Fruit fly (Drosophila melanogaster): ENCODE measurements around the gene AP-2sigma.

AP-2sigma gene

DNA sequence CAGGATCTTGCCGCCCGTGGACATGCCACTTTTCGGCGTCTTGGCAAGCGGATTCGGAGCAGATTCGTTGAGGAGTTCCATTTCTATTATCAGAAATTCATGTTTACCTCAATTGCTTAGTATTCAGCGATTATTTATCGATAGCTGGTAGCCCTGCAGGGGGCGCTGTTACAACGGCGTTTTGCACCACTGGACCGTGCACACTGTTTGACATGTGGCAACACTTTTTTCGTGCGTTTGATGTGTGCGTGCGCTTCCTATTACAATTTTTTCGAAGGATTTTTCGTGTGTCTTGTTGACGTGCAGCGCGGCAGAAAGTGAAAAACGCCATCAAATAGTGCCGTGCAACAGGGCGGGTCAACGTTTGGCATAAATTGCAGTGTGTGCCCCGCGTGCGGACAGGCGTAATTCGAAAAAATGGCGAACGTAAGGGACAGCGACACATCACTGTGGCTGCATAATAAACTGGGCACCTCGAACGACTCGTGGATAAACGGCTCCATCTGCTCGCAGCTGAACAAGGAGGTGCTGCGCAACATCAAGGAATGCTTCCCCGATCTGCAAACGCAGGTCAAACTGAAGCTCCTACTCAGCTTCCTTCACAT lies 46.3 kb downstream of the AP-2sigma start, which contains the start of the genes CG3337 and Nelf-A (continued):
- TF ChIP-seq CG10654 (GFP tag; optimal IDR thresholded peaks at IDR 0.05) (peak; percentile 62), HLH3B (GFP tag; IDR thresholded peaks at IDR 0.05) (peak; percentile 37), Myb (GFP tag; optimal IDR thresholded peaks at IDR 0.05) (peak; percentile 77), Hr78 (GFP tag; optimal IDR thresholded peaks at IDR 0.05) (no peak), cg (GFP tag; optimal IDR thresholded peaks at IDR 0.05) (peak; percentile 63), nau (GFP tag; optimal IDR thresholded peaks at IDR 0.05) (no peak), CG2712 (tag; optimal IDR thresholded peaks at IDR 0.05) (peak; percentile 57), ato (GFP tag; IDR thresholded peaks at IDR 0.05; ENCODE audit: partially characterized antibody) (peak; percentile 64), nerfin-2 (GFP tag; IDR thresholded peaks at IDR 0.05; ENCODE audit: partially characterized antibody) (peak; percentile 79), ATbp (GFP tag; optimal IDR thresholded peaks at IDR 0.05) (no peak), CG14667 (GFP tag; IDR thresholded peaks at IDR 0.05) (peak; percentile 30; the same call in 1 of the 2 replicates), CG13624 (GFP tag; optimal IDR thresholded peaks at IDR 0.05) (peak; percentile 87), Ets65A (GFP tag) (peak; percentile 98), crc (GFP tag; optimal IDR thresholded peaks at IDR 0.05) (peak; percentile 41), Hand (GFP tag; optimal IDR thresholded peaks at IDR 0.05) (no peak), odd (GFP tag; optimal IDR thresholded peaks at IDR 0.05) (no peak), CG6689 (GFP tag; IDR thresholded peaks at IDR 0.05) (0 out of 2 replicates have a peak, but pooled peaks have one; percentile 8), CG5953 (GFP tag; IDR thresholded peaks at IDR 0.05) (0 out of 2 replicates have a peak, but pooled peaks have one; percentile 33), Fer3 (tag; optimal IDR thresholded peaks at IDR 0.05) (peak; percentile 62), CG14014 (GFP tag; IDR thresholded peaks at IDR 0.05) (peak; percentile 58; the same call in 1 of the 2 replicates), CG8281 (tag; optimal IDR thresholded peaks at IDR 0.05) (no peak), CG11723 (GFP tag; optimal IDR thresholded peaks at IDR 0.05) (no peak), D (optimal IDR thresholded peaks at IDR 0.05) (no peak), D (GFP tag; optimal IDR thresholded peaks at IDR 0.05) (peak; percentile 14), CG9437 (GFP tag; optimal IDR thresholded peaks at IDR 0.05) (peak; percentile 0), Hmr (GFP tag; optimal IDR thresholded peaks at IDR 0.05) (no peak), ewg (GFP tag; optimal IDR thresholded peaks at IDR 0.05) (peak; percentile 91), ash1 (GFP tag; optimal IDR thresholded peaks at IDR 0.05) (peak; percentile 60), pfk (GFP tag; optimal IDR thresholded peaks at IDR 0.05) (peak; percentile 27), pita (GFP tag; optimal IDR thresholded peaks at IDR 0.05) (no peak), D19A (tag; optimal IDR thresholded peaks at IDR 0.05) (no peak), Sin3A (optimal IDR thresholded peaks at IDR 0.05) (peak; percentile 66), CG1233 (GFP tag; optimal IDR thresholded peaks at IDR 0.05) (peak; percentile 8), Dp (GFP tag; optimal IDR thresholded peaks at IDR 0.05) (peak; percentile 59), H15 (GFP tag; IDR thresholded peaks at IDR 0.05) (peak; percentile 46; the same call in 1 of the 3 replicates), H2.0 (GFP tag; IDR thresholded peaks at IDR 0.05) (peak; percentile 66), Antp (GFP tag; optimal IDR thresholded peaks at IDR 0.05) (peak; percentile 84), Med (GFP tag) (peak; percentile 97), grn (GFP tag; optimal IDR thresholded peaks at IDR 0.05) (no peak), zen2 (GFP tag; IDR thresholded peaks at IDR 0.05; ENCODE audit: partially characterized antibody) (peak; percentile 74), btn (GFP tag; optimal IDR thresholded peaks at IDR 0.05) (peak; percentile 46), gsb (GFP tag; IDR thresholded peaks at IDR 0.05) (no peak), CG34376 (GFP tag; optimal IDR thresholded peaks at IDR 0.05) (peak; percentile 61), slp2 (GFP tag; optimal IDR thresholded peaks at IDR 0.05) (peak; percentile 26), br (optimal IDR thresholded peaks at IDR 0.05) (no peak), sc (optimal IDR thresholded peaks at IDR 0.05) (no peak), sc (GFP tag; optimal IDR thresholded peaks at IDR 0.05) (no peak), pan (optimal IDR thresholded peaks at IDR 0.05) (no peak), pan (GFP tag; optimal IDR thresholded peaks at IDR 0.05 in 1 of 2, IDR thresholded peaks at IDR 0.05 in 1 of 2) (peak in 1 of 2 experiments; percentile 36), CG4730 (GFP tag; IDR thresholded peaks at IDR 0.05) (no peak), CG12769 (tag; optimal IDR thresholded peaks at IDR 0.05) (no peak)
